Fruit fly (Drosophila melanogaster) whole organism, pupa: ENCODE results near the gene CG32086.
A peak's percentile ranks its signal among the peaks of the same experiment; 100 is the strongest.
"Not testable (repeated sequence)": the region's sequence is repeated elsewhere in the genome, so short reads cannot be mapped to it uniquely, and the experiment has no call there.

Source experiments
- CG10348 ChIP-seq: fragments of 200-800 bp; sonication (Bioruptor generic); IDR thresholded peaks from 2 replicates; pipeline ENCODE4 v1.3.6; 2022; ENCODE audit warnings: missing biosample characterization, missing genetic modification characterization
- CG12605 ChIP-seq: fragments of 200-800 bp; sonication (Bioruptor generic); IDR thresholded peaks from 2 replicates; pipeline ENCODE4 v1.3.6; 2022; ENCODE audit warnings: missing biosample characterization, missing genetic modification characterization
- CG13204 ChIP-seq: fragments of 200-800 bp; sonication (Bioruptor generic); optimal IDR thresholded peaks from 2 replicates; lab custom pipeline; 2018; ENCODE audit warnings: missing biosample characterization, mild to moderate bottlenecking, missing genetic modification characterization, moderate library complexity
- CG14655 ChIP-seq: fragments of 200-800 bp; sonication (Bioruptor generic); optimal IDR thresholded peaks from 3 replicates; lab custom pipeline; 2017; ENCODE audit warnings: mild to moderate bottlenecking, missing biosample characterization, missing genetic modification reagents, missing genetic modification characterization
- CG15710 ChIP-seq: fragments of 200-800 bp; sonication (Bioruptor generic); optimal IDR thresholded peaks from 2 replicates; lab custom pipeline; 2018; ENCODE audit warnings: missing biosample characterization, mild to moderate bottlenecking, missing genetic modification characterization, moderate library complexity
- CG17806 ChIP-seq: fragments of 200-800 bp; sonication (Bioruptor generic); optimal IDR thresholded peaks from 2 replicates; lab custom pipeline; 2018; ENCODE audit warnings: missing biosample characterization, mild to moderate bottlenecking, missing genetic modification characterization, moderate library complexity
- CG32121 ChIP-seq: fragments of 200-800 bp; sonication (Bioruptor generic); IDR thresholded peaks from 2 replicates; pipeline ENCODE4 v1.3.6; 2022; ENCODE audit warnings: missing biosample characterization, missing genetic modification characterization
- CG34367 ChIP-seq: fragments of 200-800 bp; sonication (Bioruptor generic); optimal IDR thresholded peaks from 2 replicates; lab custom pipeline; 2018; ENCODE audit warnings: missing biosample characterization, mild to moderate bottlenecking, missing genetic modification characterization
- CG4496 ChIP-seq: fragments of 200-800 bp; sonication (Bioruptor generic); IDR thresholded peaks from 3 replicates; pipeline ENCODE4 v1.3.6; 2022; ENCODE audit warnings: missing biosample characterization, missing genetic modification characterization
- CG8159 ChIP-seq: fragments of 200-800 bp; sonication (Bioruptor generic); optimal IDR thresholded peaks from 3 replicates; lab custom pipeline; 2018; ENCODE audit warnings: missing biosample characterization, mild to moderate bottlenecking, missing genetic modification characterization, moderate library complexity
- CG8301 ChIP-seq: fragments of 200-800 bp; sonication (Bioruptor generic); optimal IDR thresholded peaks from 2 replicates; lab custom pipeline; 2018; ENCODE audit warnings: missing biosample characterization, mild to moderate bottlenecking, missing genetic modification characterization
- CG9948 ChIP-seq: fragments of 200-800 bp; sonication (Bioruptor generic); optimal IDR thresholded peaks from 2 replicates; lab custom pipeline; 2018; ENCODE audit warnings: missing biosample characterization, mild to moderate bottlenecking, missing genetic modification characterization, moderate library complexity
- D1 ChIP-seq: fragments of 200-800 bp; sonication (Bioruptor generic); optimal IDR thresholded peaks from 2 replicates; lab custom pipeline; 2018; ENCODE audit warnings: missing biosample characterization, mild to moderate bottlenecking, missing genetic modification characterization, moderate library complexity
- EcR ChIP-seq: fragments of 200-800 bp; sonication (Bioruptor generic); optimal IDR thresholded peaks from 3 replicates; lab custom pipeline; 2019; ENCODE audit warnings: missing biosample characterization, missing genetic modification characterization, mild to moderate bottlenecking, moderate library complexity, missing genetic modification reagents
- Ets98B ChIP-seq: fragments of 200-800 bp; sonication (Bioruptor generic); IDR thresholded peaks from 2 replicates; pipeline ENCODE4 v1.3.6; 2022; ENCODE audit warnings: missing biosample characterization, missing genetic modification characterization
- Pif1A ChIP-seq: fragments of 200-800 bp; sonication (Bioruptor generic); optimal IDR thresholded peaks from 3 replicates; lab custom pipeline; 2016; ENCODE audit warnings: missing biosample characterization, missing genetic modification characterization
- Pif1B ChIP-seq: fragments of 200-800 bp; sonication (Bioruptor generic); optimal IDR thresholded peaks from 3 replicates; lab custom pipeline; 2016; ENCODE audit warnings: missing biosample characterization, missing genetic modification characterization
- Snoo ChIP-seq: fragments of 200-800 bp; sonication (Bioruptor generic); optimal IDR thresholded peaks from 3 replicates; lab custom pipeline; 2017; ENCODE audit warnings: missing biosample characterization, mild to moderate bottlenecking, missing genetic modification characterization, inconsistent platforms
- fd96Ca ChIP-seq: fragments of 200-800 bp; sonication (Bioruptor generic); IDR thresholded peaks from 3 replicates; pipeline ENCODE4 v1.3.6; 2022; ENCODE audit warnings: missing biosample characterization, missing genetic modification characterization
- gl ChIP-seq: fragments of 200-800 bp; sonication (Bioruptor generic); optimal IDR thresholded peaks from 2 replicates; lab custom pipeline; 2018; ENCODE audit warnings: missing biosample characterization, mild to moderate bottlenecking, missing genetic modification characterization
- rn ChIP-seq: fragments of 200-800 bp; sonication (Bioruptor generic); IDR thresholded peaks from 2 replicates; pipeline ENCODE4 v1.3.6; 2022; ENCODE audit warnings: missing biosample characterization, missing genetic modification characterization

Gene CG32086

dm6 chr3L:11596585-11597252 is 12.9 kb upstream of the CG32086 start, which contains the start of gene CG7368:
TSS of gene CG7368 (plus strand) at chr3L:11597202.
- no peak for TF ChIP-seq CG14655
- TF ChIP-seq CG13204 (GFP tag; lab: Kevin White, UChicago): peak; percentile 14
- no peak for TF ChIP-seq CG10348 (GFP tag; lab: Robert Waterston, UW)
- no peak for TF ChIP-seq EcR (GFP tag; lab: Kevin White, UChicago)
- TF ChIP-seq Pif1B (GFP tag; lab: Kevin White, UChicago): no peak

dm6 chr3L:11593778-11594177 is 9.9 kb upstream of the CG32086 start:
- no peak for TF ChIP-seq CG13204 (GFP tag; lab: Kevin White, UChicago)
- no peak for TF ChIP-seq Snoo (tag; lab: Kevin White, UChicago)
- TF ChIP-seq CG8301 (tag; lab: Kevin White, UChicago): peak; percentile 27
- TF ChIP-seq Pif1B (GFP tag; lab: Kevin White, UChicago): peak; percentile 3
- peak; percentile 35 for TF ChIP-seq CG14655
- no peak for TF ChIP-seq rn (GFP tag; lab: Robert Waterston, UW)
- TF ChIP-seq CG17806 (tag; lab: Kevin White, UChicago): peak; percentile 35
- TF ChIP-seq D1 (tag; lab: Kevin White, UChicago): no peak
- no peak for TF ChIP-seq Pif1A (GFP tag; lab: Kevin White, UChicago)
- TF ChIP-seq CG15710 (tag; lab: Kevin White, UChicago): peak; percentile 46
- peak; percentile 86 for TF ChIP-seq CG8159
- peak; percentile 61 for TF ChIP-seq CG32121
- TF ChIP-seq CG4496 (GFP tag; lab: Robert Waterston, UW): peak; percentile 55
- peak; percentile 23 for TF ChIP-seq CG34367 (tag; lab: Kevin White, UChicago)
- TF ChIP-seq EcR (GFP tag; lab: Kevin White, UChicago): no peak
- no peak for TF ChIP-seq gl
- no peak for TF ChIP-seq CG12605
- TF ChIP-seq Ets98B (GFP tag; lab: Robert Waterston, UW): peak; percentile 28; the same call in 1 of the 2 replicates
- TF ChIP-seq CG9948 (tag; lab: Kevin White, UChicago): peak; percentile 40
- no peak for TF ChIP-seq fd96Ca (GFP tag; lab: Robert Waterston, UW)
- TF ChIP-seq CG10348 (GFP tag; lab: Robert Waterston, UW): no peak

dm6 chr3L:11591803-11592202 is 7.9 kb upstream of the CG32086 start:
- peak; percentile 52 for TF ChIP-seq CG13204 (GFP tag; lab: Kevin White, UChicago)
- no peak for TF ChIP-seq CG9948 (tag; lab: Kevin White, UChicago)
- TF ChIP-seq, all 21 proteins: peak for 1

dm6 chr3L:11591131-11591530 is 7.3 kb upstream of the CG32086 start, which contains the start of gene CG33268:
TSS of gene CG33268 (minus strand) at chr3L:11591231.
- no peak for TF ChIP-seq CG12605
- no peak for TF ChIP-seq CG10348 (GFP tag; lab: Robert Waterston, UW)
- no peak for TF ChIP-seq CG9948 (tag; lab: Kevin White, UChicago)
- no peak for TF ChIP-seq rn (GFP tag; lab: Robert Waterston, UW)
- TF ChIP-seq CG14655: no peak
- TF ChIP-seq Pif1B (GFP tag; lab: Kevin White, UChicago): no peak
- no peak for TF ChIP-seq CG17806 (tag; lab: Kevin White, UChicago)
- TF ChIP-seq fd96Ca (GFP tag; lab: Robert Waterston, UW): no peak
- no peak for TF ChIP-seq CG8301 (tag; lab: Kevin White, UChicago)
- TF ChIP-seq CG4496 (GFP tag; lab: Robert Waterston, UW): no peak
- TF ChIP-seq Snoo (tag; lab: Kevin White, UChicago): no peak
- no peak for TF ChIP-seq gl
- no peak for TF ChIP-seq EcR (GFP tag; lab: Kevin White, UChicago)
- TF ChIP-seq CG13204 (GFP tag; lab: Kevin White, UChicago): no peak
- no peak for TF ChIP-seq CG15710 (tag; lab: Kevin White, UChicago)
- TF ChIP-seq Pif1A (GFP tag; lab: Kevin White, UChicago): no peak
- no peak for TF ChIP-seq Ets98B (GFP tag; lab: Robert Waterston, UW)
- no peak for TF ChIP-seq CG32121

- TF ChIP-seq CG15710 (tag; lab: Kevin White, UChicago); CG32121; Ets98B (GFP tag; lab: Robert Waterston, UW): not testable (repeated sequence)
Observed at dm6 chr3L:11589395-11589794, 5.5 kb upstream of the CG32086 start, which contains the start of gene CG7377. TSS of gene CG7377 (plus strand) at chr3L:11589695.

dm6 chr3L:11588594-11588993 is 4.7 kb upstream of the CG32086 start:
- no peak for TF ChIP-seq fd96Ca (GFP tag; lab: Robert Waterston, UW)
- no peak for TF ChIP-seq Pif1A (GFP tag; lab: Kevin White, UChicago)
- TF ChIP-seq CG4496 (GFP tag; lab: Robert Waterston, UW): 0 out of 3 replicates have a peak, but pooled peaks have one; percentile 45
- TF ChIP-seq Pif1B (GFP tag; lab: Kevin White, UChicago): no peak
- no peak for TF ChIP-seq rn (GFP tag; lab: Robert Waterston, UW)
- TF ChIP-seq CG8301 (tag; lab: Kevin White, UChicago): peak; percentile 21
- TF ChIP-seq CG12605: no peak
- no peak for TF ChIP-seq CG34367 (tag; lab: Kevin White, UChicago)
- TF ChIP-seq CG15710 (tag; lab: Kevin White, UChicago): no peak
- no peak for TF ChIP-seq Snoo (tag; lab: Kevin White, UChicago)
- TF ChIP-seq CG8159: no peak
- no peak for TF ChIP-seq CG32121
- TF ChIP-seq Ets98B (GFP tag; lab: Robert Waterston, UW): 0 out of 2 replicates have a peak, but pooled peaks have one; percentile 37
- no peak for TF ChIP-seq gl
- TF ChIP-seq D1 (tag; lab: Kevin White, UChicago): no peak
- no peak for TF ChIP-seq EcR (GFP tag; lab: Kevin White, UChicago)
- TF ChIP-seq CG9948 (tag; lab: Kevin White, UChicago): no peak
